Worm (Caenorhabditis elegans) whole organism, L2 larva: Measurements from ENCODE around the gene tag-124.
A peak's percentile ranks its signal among the peaks of the same experiment; 100 is the strongest.

ENCODE experiments used
- C34F6.9 ChIP-seq: fragments of 150-350 bp; optimal IDR thresholded peaks from 2 replicates; lab custom pipeline; 2014; ENCODE audit warnings: missing biosample characterization, missing genetic modification characterization
- F13H6.1 ChIP-seq: sonication (generic microtip); optimal IDR thresholded peaks from 2 replicates; lab custom pipeline; 2016; ENCODE audit warnings: missing genetic modification characterization, missing compliant biosample characterization
- R02D3.7 ChIP-seq: fragments of 150-350 bp; optimal IDR thresholded peaks from 2 replicates; lab custom pipeline; 2014; ENCODE audit warnings: missing biosample characterization, missing genetic modification characterization
- Y55F3AM.14 ChIP-seq: fragments of 200-800 bp; sonication (Bioruptor generic); optimal IDR thresholded peaks from 2 replicates; lab custom pipeline; 2018; ENCODE audit warnings: mild to moderate bottlenecking, missing genetic modification characterization, missing compliant biosample characterization
- ZK546.5 ChIP-seq: sonication (generic microtip); optimal IDR thresholded peaks from 2 replicates; lab custom pipeline; 2017; ENCODE audit warnings: missing biosample characterization, missing genetic modification characterization
- alr-1 ChIP-seq: fragments of 150-350 bp; optimal IDR thresholded peaks from 2 replicates; lab custom pipeline; 2014; ENCODE audit warnings: missing biosample characterization, missing genetic modification characterization
- aly-2 ChIP-seq: fragments of 150-350 bp; optimal IDR thresholded peaks from 2 replicates; lab custom pipeline; 2014; ENCODE audit warnings: missing biosample characterization, missing genetic modification characterization
- ama-1 ChIP-seq: fragments of 150-350 bp; optimal IDR thresholded peaks from 2 replicates; lab custom pipeline; 2018; ENCODE audit warnings: inconsistent platforms
- blmp-1 ChIP-seq: sonication (generic microtip); optimal IDR thresholded peaks from 2 replicates; lab custom pipeline; 2017; ENCODE audit warnings: missing genetic modification characterization, mild to moderate bottlenecking, missing compliant biosample characterization, antibody characterized with exemption, moderate library complexity; ENCODE audit not compliant: insufficient read depth
- ceh-16 ChIP-seq: fragments of 150-350 bp; optimal IDR thresholded peaks from 2 replicates; lab custom pipeline; 2014; ENCODE audit warnings: missing biosample characterization, missing genetic modification characterization
- ceh-82 ChIP-seq: fragments of 150-350 bp; optimal IDR thresholded peaks from 2 replicates; lab custom pipeline; 2014; ENCODE audit warnings: missing biosample characterization, missing genetic modification characterization
- crh-2 ChIP-seq: sonication (generic microtip); optimal IDR thresholded peaks from 2 replicates; lab custom pipeline; 2017; ENCODE audit warnings: missing biosample characterization, missing genetic modification characterization
- dmd-4 ChIP-seq: sonication (generic microtip); optimal IDR thresholded peaks from 2 replicates; lab custom pipeline; 2017; ENCODE audit warnings: missing biosample characterization, missing genetic modification characterization
- egl-27 ChIP-seq: sonication (generic microtip); optimal IDR thresholded peaks from 3 replicates; lab custom pipeline; 2017; ENCODE audit warnings: missing biosample characterization, missing genetic modification reagents, missing genetic modification characterization
- elt-1 ChIP-seq: fragments of 150-350 bp; optimal IDR thresholded peaks from 2 replicates; lab custom pipeline; 2014; ENCODE audit warnings: missing biosample characterization, missing genetic modification characterization
- elt-3 ChIP-seq: sonication (generic microtip); optimal IDR thresholded peaks from 2 replicates; lab custom pipeline; 2017; ENCODE audit warnings: missing biosample characterization, missing genetic modification characterization
- fos-1 ChIP-seq: fragments of 150-350 bp; optimal IDR thresholded peaks from 2 replicates; lab custom pipeline; 2014; ENCODE audit warnings: missing biosample characterization, missing genetic modification characterization
- gmeb-1 ChIP-seq: fragments of 150-350 bp; optimal IDR thresholded peaks from 2 replicates; lab custom pipeline; 2014; ENCODE audit warnings: missing biosample characterization, missing genetic modification characterization
- lin-11 ChIP-seq: fragments of 150-350 bp; sonication (generic microtip); optimal IDR thresholded peaks from 2 replicates; lab custom pipeline; 2014; ENCODE audit warnings: missing biosample characterization, missing genetic modification characterization, inconsistent platforms, mixed read lengths
- lin-13 ChIP-seq: fragments of 150-350 bp; optimal IDR thresholded peaks from 2 replicates; lab custom pipeline; 2014; ENCODE audit warnings: missing biosample characterization, missing genetic modification reagents, missing genetic modification characterization
- lin-39 ChIP-seq: fragments of 150-350 bp; optimal IDR thresholded peaks from 2 replicates; lab custom pipeline; 2014; ENCODE audit warnings: missing biosample characterization, missing genetic modification reagents, missing genetic modification characterization
- lsy-2 ChIP-seq, 2 experiments: fragments of 150-350 bp in 1 of 2; sonication (generic microtip) in 1 of 2; optimal IDR thresholded peaks; 2 replicates each; lab custom pipeline; 2014 to 2017; ENCODE audit warnings: missing biosample characterization in 2 of 2, missing genetic modification characterization in 2 of 2
- mab-5 ChIP-seq: fragments of 150-350 bp; optimal IDR thresholded peaks from 2 replicates; lab custom pipeline; 2014; ENCODE audit warnings: missing biosample characterization, missing genetic modification characterization
- mbf-1 ChIP-seq: sonication (generic microtip); optimal IDR thresholded peaks from 2 replicates; lab custom pipeline; 2017; ENCODE audit warnings: missing biosample characterization, missing genetic modification characterization
- mdl-1 ChIP-seq, 2 experiments: fragments of 150-350 bp in 1 of 2; sonication (generic microtip) in 1 of 2; optimal IDR thresholded peaks; 2 replicates each; lab custom pipeline; 2017; ENCODE audit warnings: missing biosample characterization in 2 of 2, missing genetic modification characterization in 2 of 2
- nhr-10 ChIP-seq: sonication (generic microtip); optimal IDR thresholded peaks from 2 replicates; lab custom pipeline; 2017; ENCODE audit warnings: missing biosample characterization, missing genetic modification characterization
- nhr-11 ChIP-seq: fragments of 150-350 bp; optimal IDR thresholded peaks from 2 replicates; lab custom pipeline; 2014; ENCODE audit warnings: missing biosample characterization, missing genetic modification characterization
- nhr-12 ChIP-seq: fragments of 150-350 bp; optimal IDR thresholded peaks from 2 replicates; lab custom pipeline; 2014; ENCODE audit warnings: missing biosample characterization, missing genetic modification characterization
- nhr-129 ChIP-seq: fragments of 150-350 bp; optimal IDR thresholded peaks from 2 replicates; lab custom pipeline; 2014; ENCODE audit warnings: missing biosample characterization, missing genetic modification characterization
- nhr-21 ChIP-seq: fragments of 150-350 bp; optimal IDR thresholded peaks from 2 replicates; lab custom pipeline; 2014; ENCODE audit warnings: missing biosample characterization, missing genetic modification characterization
- nhr-23 ChIP-seq: fragments of 150-350 bp; optimal IDR thresholded peaks from 2 replicates; lab custom pipeline; 2014; ENCODE audit warnings: missing biosample characterization, missing genetic modification reagents, missing genetic modification characterization
- nhr-237 ChIP-seq: fragments of 150-350 bp; optimal IDR thresholded peaks from 2 replicates; lab custom pipeline; 2014; ENCODE audit warnings: missing biosample characterization, missing genetic modification characterization
- nhr-25 ChIP-seq: fragments of 150-350 bp; sonication (generic microtip); optimal IDR thresholded peaks from 3 replicates; lab custom pipeline; 2014; ENCODE audit warnings: missing biosample characterization, missing genetic modification characterization
- nhr-6 ChIP-seq: fragments of 150-350 bp; optimal IDR thresholded peaks from 2 replicates; lab custom pipeline; 2014; ENCODE audit warnings: missing biosample characterization, missing genetic modification characterization
- nhr-77 ChIP-seq: fragments of 150-350 bp; optimal IDR thresholded peaks from 2 replicates; lab custom pipeline; 2014; ENCODE audit warnings: missing biosample characterization, missing genetic modification characterization
- peb-1 ChIP-seq: fragments of 150-350 bp; optimal IDR thresholded peaks from 2 replicates; lab custom pipeline; 2014; ENCODE audit warnings: missing biosample characterization, missing genetic modification characterization
- sem-4 ChIP-seq: fragments of 150-350 bp; optimal IDR thresholded peaks from 2 replicates; lab custom pipeline; 2014; ENCODE audit warnings: missing biosample characterization, missing genetic modification reagents, missing genetic modification characterization
- skn-1 ChIP-seq: sonication (generic microtip); optimal IDR thresholded peaks from 2 replicates; lab custom pipeline; 2017; ENCODE audit warnings: missing biosample characterization, missing genetic modification characterization
- sma-3 ChIP-seq: sonication (generic microtip); optimal IDR thresholded peaks from 2 replicates; lab custom pipeline; 2016; ENCODE audit warnings: missing genetic modification reagents, missing genetic modification characterization, missing compliant biosample characterization
- sma-9 ChIP-seq, 2 experiments: fragments of 150-350 bp in 1 of 2; sonication (generic microtip) in 1 of 2; optimal IDR thresholded peaks; 2 replicates each; lab custom pipeline; 2014 to 2016; ENCODE audit warnings: missing genetic modification characterization in 2 of 2, mild to moderate bottlenecking in 1 of 2, missing biosample characterization in 1 of 2, missing compliant biosample characterization in 1 of 2, missing genetic modification reagents in 1 of 2, moderate library complexity in 1 of 2
- snpc-4 ChIP-seq: fragments of 150-350 bp; optimal IDR thresholded peaks from 2 replicates; lab custom pipeline; 2014; ENCODE audit warnings: missing biosample characterization, missing genetic modification characterization
- unc-39 ChIP-seq: fragments of 150-350 bp; optimal IDR thresholded peaks from 2 replicates; lab custom pipeline; 2014; ENCODE audit warnings: missing biosample characterization, missing genetic modification characterization
- unc-55 ChIP-seq: fragments of 150-350 bp; sonication (generic microtip); optimal IDR thresholded peaks from 3 replicates; lab custom pipeline; 2014; ENCODE audit warnings: missing biosample characterization, missing genetic modification reagents, missing genetic modification characterization
- unc-62 ChIP-seq: fragments of 150-350 bp; optimal IDR thresholded peaks from 2 replicates; lab custom pipeline; 2014; ENCODE audit warnings: missing biosample characterization, missing genetic modification reagents, missing genetic modification characterization
- zag-1 ChIP-seq: fragments of 150-350 bp; optimal IDR thresholded peaks from 2 replicates; lab custom pipeline; 2014; ENCODE audit warnings: missing biosample characterization, missing genetic modification characterization
- ztf-1 ChIP-seq: fragments of 200-800 bp; sonication (Bioruptor generic); conservative IDR thresholded peaks from 2 replicates; pipeline ENCODE4 v1.3.6; 2022; ENCODE audit warnings: missing genetic modification characterization, missing compliant biosample characterization
- ztf-11 ChIP-seq: sonication (generic microtip); optimal IDR thresholded peaks from 2 replicates; lab custom pipeline; 2017; ENCODE audit warnings: missing biosample characterization, missing genetic modification characterization
- ztf-4 ChIP-seq: fragments of 150-350 bp; optimal IDR thresholded peaks from 2 replicates; lab custom pipeline; 2014; ENCODE audit warnings: missing biosample characterization, missing genetic modification characterization

Gene tag-124

DNA sequence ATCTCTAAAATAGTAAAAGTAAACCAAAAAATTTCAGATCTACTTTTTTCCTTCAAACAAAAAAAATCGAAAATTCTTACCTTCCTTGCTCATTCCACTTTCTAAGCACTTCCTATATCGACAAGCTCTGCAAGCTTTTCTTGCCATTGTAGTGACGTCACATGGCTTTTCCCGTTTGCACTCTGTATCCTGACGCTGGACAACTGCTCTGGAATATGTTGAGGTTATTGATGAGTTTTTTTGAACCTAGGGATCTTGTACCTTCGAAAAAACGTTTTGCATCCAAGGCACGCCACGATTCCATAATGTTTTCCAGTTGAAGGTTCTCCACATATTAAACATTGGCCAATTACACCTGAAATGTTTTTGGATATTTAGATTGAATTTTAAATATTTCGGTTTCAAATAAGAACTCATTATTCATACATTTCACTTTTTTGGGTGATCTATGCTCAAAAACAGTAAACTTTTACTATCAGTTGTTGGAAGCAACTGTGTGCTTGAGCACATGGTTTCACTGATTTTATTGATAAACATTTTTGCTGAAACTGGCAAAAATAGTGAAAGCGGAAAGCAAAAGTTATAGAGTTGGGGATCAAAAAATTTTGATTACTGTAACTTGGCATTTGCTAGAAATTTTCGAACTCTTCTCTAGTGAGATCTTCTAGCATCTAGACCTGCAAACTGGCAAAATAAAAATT, 9.1 kb downstream of the tag-124 start:
- TF ChIP-seq nhr-129 (tag; lab: Kevin White, UChicago) (peak; percentile 33), dmd-4 (tag; lab: Kevin White, UChicago) (no peak), sma-3 (GFP tag; lab: Kevin White, UChicago) (no peak), sem-4 (tag; lab: Kevin White, UChicago) (no peak), aly-2 (tag; lab: Kevin White, UChicago) (no peak), mdl-1 (tag; optimal IDR thresholded peaks at IDR 0.05; lab: Kevin White, UChicago) (no peak), sma-9 (GFP tag; optimal IDR thresholded peaks at IDR 0.05; lab: Kevin White, UChicago) (peak; percentile 20), sma-9 (tag; optimal IDR thresholded peaks at IDR 0.05; lab: Kevin White, UChicago) (no peak), lsy-2 (tag; optimal IDR thresholded peaks at IDR 0.05; lab: Kevin White, UChicago) (peak in 1 of 2 experiments; percentile 39), F13H6.1 (tag; lab: Kevin White, UChicago) (peak; percentile 41)
- TF ChIP-seq, all 48 proteins: peak for 4

DNA sequence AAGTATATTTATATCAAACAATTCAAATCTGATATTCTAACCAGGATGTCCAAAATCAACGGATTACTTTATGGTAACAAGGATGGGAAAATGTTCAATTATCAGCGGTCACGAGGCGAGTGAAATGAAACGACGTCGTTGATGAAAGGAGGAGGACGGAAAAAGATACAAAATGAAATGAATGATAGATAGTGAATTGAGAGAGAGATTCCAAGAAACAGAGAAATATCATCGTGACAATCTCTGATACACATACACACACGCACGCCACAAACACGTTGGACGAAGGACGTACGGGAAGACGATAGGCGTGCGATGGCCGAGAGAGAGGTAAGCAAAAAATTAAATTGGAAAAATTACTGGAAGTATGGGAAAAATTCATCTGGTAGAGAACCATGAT, 10.0 kb downstream of the tag-124 start:
- TF ChIP-seq zag-1 (tag; lab: Kevin White, UChicago) (no peak), skn-1 (tag; lab: Kevin White, UChicago) (no peak), unc-39 (tag; lab: Kevin White, UChicago) (no peak), ZK546.5 (tag; lab: Kevin White, UChicago) (no peak), unc-55 (GFP tag; lab: Kevin White, UChicago) (no peak), nhr-77 (tag; lab: Kevin White, UChicago) (no peak), lsy-2 (tag; optimal IDR thresholded peaks at IDR 0.05; lab: Kevin White, UChicago) (peak in 1 of 2 experiments; percentile 72), fos-1 (tag; lab: Kevin White, UChicago) (peak; percentile 74), ceh-16 (tag; lab: Kevin White, UChicago) (peak; percentile 36), crh-2 (tag; lab: Kevin White, UChicago) (peak; percentile 63), nhr-237 (tag; lab: Kevin White, UChicago) (no peak), ztf-4 (tag; lab: Kevin White, UChicago) (peak; percentile 67), nhr-12 (tag; lab: Kevin White, UChicago) (no peak), sma-3 (GFP tag; lab: Kevin White, UChicago) (peak; percentile 84), egl-27 (peak; percentile 57), gmeb-1 (peak; percentile 63), nhr-10 (no peak), unc-62 (GFP tag; lab: Kevin White, UChicago) (no peak), ztf-1 (GFP tag; lab: Robert Waterston, UW) (no peak), aly-2 (tag; lab: Kevin White, UChicago) (no peak), mdl-1 (tag; optimal IDR thresholded peaks at IDR 0.05; lab: Kevin White, UChicago) (peak; percentile 75 to 91), dmd-4 (tag; lab: Kevin White, UChicago) (no peak), Y55F3AM.14 (GFP tag; lab: Kevin White, UChicago) (peak; percentile 1), ceh-82 (tag; lab: Kevin White, UChicago) (no peak), peb-1 (tag; lab: Kevin White, UChicago) (no peak), blmp-1 (tag; lab: Kevin White, UChicago) (peak; percentile 86), alr-1 (no peak), nhr-23 (no peak), mab-5 (tag; lab: Kevin White, UChicago) (peak; percentile 31), elt-1 (tag; lab: Kevin White, UChicago) (no peak), lin-39 (no peak), ama-1 (peak; percentile 41), nhr-25 (peak; percentile 96), R02D3.7 (tag; lab: Kevin White, UChicago) (no peak), nhr-21 (tag; lab: Kevin White, UChicago) (peak; percentile 95), nhr-11 (tag; lab: Kevin White, UChicago) (no peak), nhr-129 (tag; lab: Kevin White, UChicago) (peak; percentile 87), sem-4 (tag; lab: Kevin White, UChicago) (peak; percentile 85), snpc-4 (tag; lab: Kevin White, UChicago) (no peak), lin-13 (peak; percentile 21), lin-11 (no peak), F13H6.1 (tag; lab: Kevin White, UChicago) (peak; percentile 68), ztf-11 (tag; lab: Kevin White, UChicago) (no peak), mbf-1 (tag; lab: Kevin White, UChicago) (no peak), C34F6.9 (tag; lab: Kevin White, UChicago) (peak; percentile 55), nhr-6 (peak; percentile 58), elt-3 (no peak), sma-9 (GFP tag; optimal IDR thresholded peaks at IDR 0.05; lab: Kevin White, UChicago) (peak; percentile 95), sma-9 (tag; optimal IDR thresholded peaks at IDR 0.05; lab: Kevin White, UChicago) (no peak)
